Worm (Caenorhabditis elegans): Measurements from ENCODE around the gene F45H10.5.

The F45H10.5 gene

ce11 chrII:13469043-13469652 lies 32.5 kb upstream of the F45H10.5 start, which contains the start of gene E01G4.3:
E01G4.3 (minus strand) TSS chrII:13469602.
- TF ChIP-seq nhr-76 (tag; optimal IDR thresholded peaks at IDR 0.05) (no peak), ham-2 (GFP tag; optimal IDR thresholded peaks at IDR 0.05) (peak; percentile 23), unc-62 (GFP tag; optimal IDR thresholded peaks at IDR 0.05) (peak; percentile 79), nhr-28 (tag; optimal IDR thresholded peaks at IDR 0.05) (no peak), unc-120 (tag; optimal IDR thresholded peaks at IDR 0.05; ENCODE audit: poor library complexity, severe bottlenecking) (peak; percentile 52), ceh-43 (GFP tag; optimal IDR thresholded peaks at IDR 0.05) (no peak), lsy-2 (tag; optimal IDR thresholded peaks at IDR 0.05) (no peak), ceh-83 (GFP tag; optimal IDR thresholded peaks at IDR 0.05) (no peak), hlh-1 (tag; optimal IDR thresholded peaks at IDR 0.05) (peak; percentile 72), blmp-1 (tag; optimal IDR thresholded peaks at IDR 0.05) (no peak), mls-2 (tag; optimal IDR thresholded peaks at IDR 0.05) (no peak), lin-13 (tag; optimal IDR thresholded peaks at IDR 0.05) (no peak), elt-3 (tag; optimal IDR thresholded peaks at IDR 0.05) (peak; percentile 48), elt-1 (tag; optimal IDR thresholded peaks at IDR 0.05; ENCODE audit: borderline replicate concordance, insufficient read depth) (no peak), bed-3 (GFP tag; optimal IDR thresholded peaks at IDR 0.05) (no peak), cnd-1 (tag; optimal IDR thresholded peaks at IDR 0.05) (no peak), sem-2 (GFP tag; optimal IDR thresholded peaks at IDR 0.05) (no peak)

ce11 chrII:13470655-13471054 lies 31.0 kb upstream of the F45H10.5 start:
- TF ChIP-seq cnd-1 (tag; optimal IDR thresholded peaks at IDR 0.05) (no peak), zip-8 (tag; optimal IDR thresholded peaks at IDR 0.05) (no peak), pha-4 (tag; optimal IDR thresholded peaks at IDR 0.05) (no peak), nhr-76 (tag; optimal IDR thresholded peaks at IDR 0.05) (no peak), lsy-2 (tag; optimal IDR thresholded peaks at IDR 0.05) (no peak), ztf-11 (tag; optimal IDR thresholded peaks at IDR 0.05) (no peak), lin-13 (tag; optimal IDR thresholded peaks at IDR 0.05) (no peak), ceh-43 (GFP tag; optimal IDR thresholded peaks at IDR 0.05) (no peak)

- no peak for TF ChIP-seq lin-32 (GFP tag; optimal IDR thresholded peaks at IDR 0.05)
- peak; percentile 58 for TF ChIP-seq hlh-1 (tag; optimal IDR thresholded peaks at IDR 0.05)
- no peak for TF ChIP-seq snpc-4 (tag; optimal IDR thresholded peaks at IDR 0.05)
- no peak for TF ChIP-seq ceh-39 (tag; optimal IDR thresholded peaks at IDR 0.05)
- no peak for TF ChIP-seq ham-2 (GFP tag; optimal IDR thresholded peaks at IDR 0.05)
These were observed 29.6 kb upstream of the F45H10.5 start, which contains the start of gene E01G4.5 for ce11 chrII:13472101-13472500. E01G4.5 (plus strand) TSS chrII:13472401.

- TF ChIP-seq snpc-4 (tag; optimal IDR thresholded peaks at IDR 0.05) = no peak
- no peak for TF ChIP-seq nhr-76 (tag; optimal IDR thresholded peaks at IDR 0.05)
- TF ChIP-seq nhr-28 (tag; optimal IDR thresholded peaks at IDR 0.05) = no peak
- no peak for TF ChIP-seq ceh-39 (tag; optimal IDR thresholded peaks at IDR 0.05)
- peak; percentile 32 for TF ChIP-seq lsy-2 (tag; optimal IDR thresholded peaks at IDR 0.05)
- no peak for TF ChIP-seq nhr-237 (tag; optimal IDR thresholded peaks at IDR 0.05)
- no peak for TF ChIP-seq unc-39 (tag; optimal IDR thresholded peaks at IDR 0.05)
- TF ChIP-seq sptf-1 (tag; optimal IDR thresholded peaks at IDR 0.05) = peak; percentile 28
- TF ChIP-seq lin-13 (tag; optimal IDR thresholded peaks at IDR 0.05) = no peak
- TF ChIP-seq zip-8 (tag; optimal IDR thresholded peaks at IDR 0.05) = no peak
- TF ChIP-seq tbx-8 (GFP tag; optimal IDR thresholded peaks at IDR 0.05) = no peak
- no peak for TF ChIP-seq nhr-2 (tag; optimal IDR thresholded peaks at IDR 0.05)
- no peak for TF ChIP-seq pha-4 (tag; optimal IDR thresholded peaks at IDR 0.05)
- no peak for TF ChIP-seq hlh-1 (tag; optimal IDR thresholded peaks at IDR 0.05)
- no peak for TF ChIP-seq ztf-11 (tag; optimal IDR thresholded peaks at IDR 0.05)
- peak; percentile 41 for TF ChIP-seq mep-1 (tag; optimal IDR thresholded peaks at IDR 0.05)
- no peak for TF ChIP-seq cnd-1 (tag; optimal IDR thresholded peaks at IDR 0.05)
- peak; percentile 30 for TF ChIP-seq ces-1 (GFP tag; optimal IDR thresholded peaks at IDR 0.05)
- TF ChIP-seq M03D4.4 (tag; optimal IDR thresholded peaks at IDR 0.05) = peak; percentile 8
- TF ChIP-seq elt-1 (tag; optimal IDR thresholded peaks at IDR 0.05; ENCODE audit: borderline replicate concordance, insufficient read depth) = no peak
- TF ChIP-seq lin-32 (GFP tag; optimal IDR thresholded peaks at IDR 0.05) = no peak
- no peak for TF ChIP-seq ceh-83 (GFP tag; optimal IDR thresholded peaks at IDR 0.05)
These were observed 24.4 kb upstream of the F45H10.5 start for ce11 chrII:13477230-13477629.

- TF ChIP-seq ztf-11 (tag; optimal IDR thresholded peaks at IDR 0.05) (no peak), ceh-39 (tag; optimal IDR thresholded peaks at IDR 0.05) (no peak), ham-2 (GFP tag; optimal IDR thresholded peaks at IDR 0.05) (no peak), tbx-8 (GFP tag; optimal IDR thresholded peaks at IDR 0.05) (no peak), snpc-4 (tag; optimal IDR thresholded peaks at IDR 0.05) (no peak), lsy-2 (tag; optimal IDR thresholded peaks at IDR 0.05) (no peak), blmp-1 (tag; optimal IDR thresholded peaks at IDR 0.05) (no peak), ceh-43 (GFP tag; optimal IDR thresholded peaks at IDR 0.05) (no peak), lin-32 (GFP tag; optimal IDR thresholded peaks at IDR 0.05) (no peak), drap-1 (GFP tag; optimal IDR thresholded peaks at IDR 0.05) (no peak), flh-1 (GFP tag; optimal IDR thresholded peaks at IDR 0.05) (no peak), sem-2 (GFP tag; optimal IDR thresholded peaks at IDR 0.05) (no peak), pha-4 (tag; optimal IDR thresholded peaks at IDR 0.05) (no peak), nhr-12 (tag; optimal IDR thresholded peaks at IDR 0.05) (no peak), unc-120 (tag; optimal IDR thresholded peaks at IDR 0.05; ENCODE audit: poor library complexity, severe bottlenecking) (no peak), nhr-76 (tag; optimal IDR thresholded peaks at IDR 0.05) (no peak), ceh-83 (GFP tag; optimal IDR thresholded peaks at IDR 0.05) (no peak), elt-3 (tag; optimal IDR thresholded peaks at IDR 0.05) (no peak), unc-39 (tag; optimal IDR thresholded peaks at IDR 0.05) (no peak)
These were observed 22.3 kb upstream of the F45H10.5 start for ce11 chrII:13479424-13479823.
